Worm (Caenorhabditis elegans) whole organism, mixed stage, embryonic: ENCODE results near the gene acdh-12.

ENCODE experiments used
- ceh-83 ChIP-seq: fragments of 200-800 bp; sonication (Bioruptor generic); optimal IDR thresholded peaks from 2 replicates; lab custom pipeline; 2018; ENCODE audit warnings: mild to moderate bottlenecking, missing genetic modification characterization, missing compliant biosample characterization
- ces-1 ChIP-seq: fragments of 150-350 bp; optimal IDR thresholded peaks from 2 replicates; lab custom pipeline; 2014; ENCODE audit warnings: missing biosample characterization, missing genetic modification reagents, missing genetic modification characterization
- drap-1 ChIP-seq: fragments of 200-800 bp; sonication (Bioruptor generic); optimal IDR thresholded peaks from 3 replicates; lab custom pipeline; 2018; ENCODE audit warnings: mild to moderate bottlenecking, missing genetic modification characterization, missing compliant biosample characterization
- elt-3 ChIP-seq: fragments of 150-350 bp; optimal IDR thresholded peaks from 2 replicates; lab custom pipeline; 2014; ENCODE audit warnings: missing biosample characterization, missing genetic modification characterization
- lin-13 ChIP-seq: fragments of 150-350 bp; optimal IDR thresholded peaks from 2 replicates; lab custom pipeline; 2014; ENCODE audit warnings: missing biosample characterization, missing genetic modification characterization
- lin-32 ChIP-seq: fragments of 200-800 bp; sonication (Bioruptor generic); optimal IDR thresholded peaks from 2 replicates; lab custom pipeline; 2018; ENCODE audit warnings: mild to moderate bottlenecking, missing genetic modification characterization, missing compliant biosample characterization
- lsy-2 ChIP-seq: fragments of 150-350 bp; optimal IDR thresholded peaks from 2 replicates; lab custom pipeline; 2014; ENCODE audit warnings: missing biosample characterization, missing genetic modification characterization
- nhr-12 ChIP-seq: fragments of 150-350 bp; optimal IDR thresholded peaks from 2 replicates; lab custom pipeline; 2014; ENCODE audit warnings: missing biosample characterization, missing genetic modification characterization
- nhr-28 ChIP-seq: fragments of 150-350 bp; optimal IDR thresholded peaks from 2 replicates; lab custom pipeline; 2014; ENCODE audit warnings: missing biosample characterization, missing genetic modification characterization
- tbx-8 ChIP-seq: fragments of 200-800 bp; sonication (Bioruptor generic); optimal IDR thresholded peaks from 2 replicates; lab custom pipeline; 2018; ENCODE audit warnings: mild to moderate bottlenecking, missing genetic modification characterization, moderate library complexity, missing compliant biosample characterization
- unc-62 ChIP-seq: fragments of 150-350 bp; optimal IDR thresholded peaks from 2 replicates; lab custom pipeline; 2014; ENCODE audit warnings: missing biosample characterization, missing genetic modification reagents, missing genetic modification characterization

- TF ChIP-seq unc-62 (GFP tag; lab: Kevin White, UChicago), result no peak
- TF ChIP-seq nhr-12 (tag; lab: Kevin White, UChicago), result no peak
- no peak for TF ChIP-seq elt-3
- no peak for TF ChIP-seq lin-13 (tag; lab: Kevin White, UChicago)
- TF ChIP-seq nhr-28 (tag; lab: Kevin White, UChicago), result no peak
- no peak for TF ChIP-seq drap-1 (GFP tag; lab: Kevin White, UChicago)
- no peak for TF ChIP-seq tbx-8
- TF ChIP-seq lin-32 (GFP tag; lab: Kevin White, UChicago), result no peak
- TF ChIP-seq lsy-2 (tag; lab: Kevin White, UChicago), result no peak
- peak; percentile 66 for TF ChIP-seq ces-1
- TF ChIP-seq ceh-83 (GFP tag; lab: Kevin White, UChicago), result no peak
Observed at ce11 chrII:7176108-7176507, 19.3 kb downstream of the acdh-12 start.
